Fruit fly (Drosophila melanogaster) whole organism, embryonic: ENCODE data around the gene CG8112.

Experiments
- Blimp-1 ChIP-seq: fragments of 200-800 bp; sonication (Bioruptor generic); optimal IDR thresholded peaks from 3 replicates; lab custom pipeline; 2018; ENCODE audit warnings: missing biosample characterization, missing genetic modification characterization, mild to moderate bottlenecking, moderate library complexity, missing genetic modification reagents
- CG10209 ChIP-seq: fragments of 200-800 bp; sonication (Bioruptor generic); optimal IDR thresholded peaks from 3 replicates; lab custom pipeline; 2017; ENCODE audit warnings: missing biosample characterization, mild to moderate bottlenecking, missing genetic modification characterization, missing genetic modification reagents
- CG10366 ChIP-seq: fragments of 200-800 bp; sonication (Bioruptor generic); IDR thresholded peaks from 2 replicates; pipeline ENCODE4 v1.3.6; 2022; ENCODE audit warnings: missing biosample characterization, missing genetic modification characterization
- CG10959 ChIP-seq: fragments of 200-800 bp; sonication (Bioruptor generic); IDR thresholded peaks from 2 replicates; pipeline ENCODE4 v1.3.6; 2022; ENCODE audit warnings: missing biosample characterization, missing genetic modification characterization
- CG12071 ChIP-seq: fragments of 200-800 bp; sonication (Bioruptor generic); optimal IDR thresholded peaks from 3 replicates; lab custom pipeline; 2018; ENCODE audit warnings: missing biosample characterization, mild to moderate bottlenecking, missing genetic modification characterization
- CG12391 ChIP-seq: fragments of 200-800 bp; sonication (Bioruptor generic); optimal IDR thresholded peaks from 3 replicates; lab custom pipeline; 2018; ENCODE audit warnings: missing biosample characterization, mild to moderate bottlenecking, missing genetic modification characterization, moderate library complexity
- CG15696 ChIP-seq: fragments of 200-800 bp; sonication (Bioruptor generic); optimal IDR thresholded peaks from 2 replicates; lab custom pipeline; 2019; ENCODE audit warnings: missing biosample characterization, mild to moderate bottlenecking, missing genetic modification characterization, moderate library complexity
- CG1603 ChIP-seq: fragments of 200-800 bp; sonication (Bioruptor generic); optimal IDR thresholded peaks from 2 replicates; lab custom pipeline; 2019; ENCODE audit warnings: missing biosample characterization, mild to moderate bottlenecking, missing genetic modification characterization, moderate library complexity
- CG18262 ChIP-seq: fragments of 200-800 bp; optimal IDR thresholded peaks from 3 replicates; lab custom pipeline; 2019; ENCODE audit warnings: missing biosample characterization, mild to moderate bottlenecking, missing genetic modification characterization, moderate library complexity
- CG1832 ChIP-seq: fragments of 200-800 bp; sonication (Bioruptor generic); optimal IDR thresholded peaks from 2 replicates; lab custom pipeline; 2017; ENCODE audit warnings: missing biosample characterization, mild to moderate bottlenecking, missing genetic modification characterization, inconsistent platforms
- CG2129 ChIP-seq: fragments of 200-800 bp; sonication (Bioruptor generic); IDR thresholded peaks from 2 replicates; pipeline ENCODE4 v1.3.6; 2022; ENCODE audit warnings: missing biosample characterization, missing genetic modification characterization; ENCODE audit not compliant: partially characterized antibody
- CG2889 ChIP-seq: fragments of 200-800 bp; sonication (Bioruptor generic); IDR thresholded peaks from 3 replicates; pipeline ENCODE4 v1.3.6; 2022; ENCODE audit warnings: missing biosample characterization, missing genetic modification characterization
- CG4404 ChIP-seq: fragments of 200-800 bp; sonication (Bioruptor generic); IDR thresholded peaks from 2 replicates; pipeline ENCODE4 v1.3.6; 2022; ENCODE audit warnings: missing biosample characterization, missing genetic modification characterization
- CG5180 ChIP-seq: fragments of 200-800 bp; sonication (Bioruptor generic); optimal IDR thresholded peaks from 3 replicates; lab custom pipeline; 2017; ENCODE audit warnings: missing biosample characterization, missing genetic modification characterization, mild to moderate bottlenecking, moderate library complexity, missing genetic modification reagents
- CG6254 ChIP-seq: fragments of 200-800 bp; sonication (Bioruptor generic); optimal IDR thresholded peaks from 3 replicates; lab custom pipeline; 2017; ENCODE audit warnings: mild to moderate bottlenecking, missing biosample characterization, missing genetic modification reagents, missing genetic modification characterization
- CG7556 ChIP-seq: fragments of 200-800 bp; sonication (Bioruptor generic); optimal IDR thresholded peaks from 2 replicates; lab custom pipeline; 2017; ENCODE audit warnings: missing biosample characterization, mild to moderate bottlenecking, missing genetic modification characterization
- CG8924 ChIP-seq: fragments of 200-800 bp; optimal IDR thresholded peaks from 3 replicates; lab custom pipeline; 2019; ENCODE audit warnings: missing biosample characterization, mild to moderate bottlenecking, missing genetic modification characterization, moderate library complexity
- CG9437 ChIP-seq: fragments of 200-800 bp; sonication (Bioruptor generic); optimal IDR thresholded peaks from 2 replicates; lab custom pipeline; 2018; ENCODE audit warnings: missing biosample characterization, mild to moderate bottlenecking, missing genetic modification characterization
- CG9727 ChIP-seq: fragments of 200-800 bp; sonication (Bioruptor generic); optimal IDR thresholded peaks from 3 replicates; lab custom pipeline; 2017; ENCODE audit warnings: missing biosample characterization, mild to moderate bottlenecking, missing genetic modification characterization
- CG9797 ChIP-seq: fragments of 200-800 bp; sonication (Bioruptor generic); optimal IDR thresholded peaks from 3 replicates; lab custom pipeline; 2018; ENCODE audit warnings: missing biosample characterization, mild to moderate bottlenecking, missing genetic modification characterization
- D19A ChIP-seq: fragments of 200-800 bp; optimal IDR thresholded peaks from 3 replicates; lab custom pipeline; 2019; ENCODE audit warnings: missing biosample characterization, mild to moderate bottlenecking, missing genetic modification characterization, moderate library complexity
- Dbx ChIP-seq: fragments of 200-800 bp; sonication (Bioruptor generic); IDR thresholded peaks from 3 replicates; pipeline ENCODE4 v1.3.6; 2022; ENCODE audit warnings: missing biosample characterization, missing genetic modification characterization
- Dp ChIP-seq: fragments of 200-800 bp; sonication (Bioruptor generic); optimal IDR thresholded peaks from 2 replicates; lab custom pipeline; 2018; ENCODE audit warnings: missing biosample characterization, mild to moderate bottlenecking, missing genetic modification characterization, moderate library complexity
- Hr78 ChIP-seq, 2 experiments: fragments of 200-800 bp in 1 of 2; fragments of >200 bp in 1 of 2; sonication (Bioruptor generic) in 1 of 2; optimal IDR thresholded peaks; 2 replicates each; lab custom pipeline; 2017 to 2019; ENCODE audit warnings: missing biosample characterization in 2 of 2, missing genetic modification characterization in 2 of 2, mild to moderate bottlenecking in 1 of 2, moderate library complexity in 1 of 2
- Lhr ChIP-seq: fragments of 200-800 bp; sonication (Bioruptor generic); optimal IDR thresholded peaks from 3 replicates; lab custom pipeline; 2017; ENCODE audit warnings: mild to moderate bottlenecking, missing biosample characterization, missing genetic modification reagents, missing genetic modification characterization
- Optix ChIP-seq: fragments of 200-800 bp; sonication (Bioruptor generic); IDR thresholded peaks from 3 replicates; pipeline ENCODE4 v1.3.6; 2022; ENCODE audit warnings: missing biosample characterization, missing genetic modification characterization
- Sox100B ChIP-seq: fragments of 200-800 bp; sonication (Bioruptor generic); optimal IDR thresholded peaks from 3 replicates; lab custom pipeline; 2018; ENCODE audit warnings: missing biosample characterization, mild to moderate bottlenecking, missing genetic modification characterization
- Trl ChIP-seq, 3 experiments: fragments of >200 bp in 2 of 3; fragments of 200-800 bp in 1 of 3; sonication (Bioruptor generic) in 1 of 3; optimal IDR thresholded peaks; 2 replicates in 1 of 3; 3 replicates in 2 of 3; lab custom pipeline; 2016 to 2017; ENCODE audit warnings: missing biosample characterization in 1 of 3, missing genetic modification characterization in 1 of 3
- Usf ChIP-seq: fragments of 200-800 bp; sonication (Bioruptor generic); optimal IDR thresholded peaks from 2 replicates; lab custom pipeline; 2017; ENCODE audit warnings: missing genotype, missing biosample characterization, missing genetic modification characterization
- Xrp1 ChIP-seq: fragments of 200-800 bp; sonication (Bioruptor generic); IDR thresholded peaks from 2 replicates; pipeline ENCODE4 v1.3.6; 2022; ENCODE audit warnings: missing biosample characterization, missing genetic modification characterization
- az2 ChIP-seq: fragments of 200-800 bp; sonication (Bioruptor generic); optimal IDR thresholded peaks from 3 replicates; lab custom pipeline; 2016; ENCODE audit warnings: missing biosample characterization, missing genetic modification characterization
- bsh ChIP-seq, 2 experiments: fragments of 200-800 bp; sonication (Bioruptor generic); optimal IDR thresholded peaks; 2 replicates each; lab custom pipeline; 2017 to 2018; ENCODE audit warnings: mild to moderate bottlenecking in 2 of 2, missing biosample characterization in 2 of 2, missing genetic modification characterization in 2 of 2, moderate library complexity in 1 of 2
- cas ChIP-seq: fragments of 200-800 bp; sonication (Bioruptor generic); IDR thresholded peaks from 2 replicates; pipeline ENCODE4 v1.3.6; 2022; ENCODE audit warnings: missing biosample characterization, missing genetic modification characterization
- dmrt11E ChIP-seq: fragments of 200-800 bp; sonication (Bioruptor generic); optimal IDR thresholded peaks from 3 replicates; lab custom pipeline; 2018; ENCODE audit warnings: missing biosample characterization, mild to moderate bottlenecking, missing genetic modification characterization, moderate library complexity
- gem ChIP-seq: fragments of 200-800 bp; sonication (Bioruptor generic); optimal IDR thresholded peaks from 2 replicates; lab custom pipeline; 2019; ENCODE audit warnings: missing biosample characterization, mild to moderate bottlenecking, missing genetic modification characterization, moderate library complexity
- jumu ChIP-seq: fragments of 200-800 bp; sonication (Bioruptor generic); optimal IDR thresholded peaks from 3 replicates; lab custom pipeline; 2016; ENCODE audit warnings: missing biosample characterization, missing genetic modification characterization
- ken ChIP-seq: fragments of 200-800 bp; sonication (Bioruptor generic); IDR thresholded peaks from 3 replicates; pipeline ENCODE4 v1.3.6; 2022; ENCODE audit warnings: missing biosample characterization, missing genetic modification characterization
- prd ChIP-seq, 3 experiments: fragments of >200 bp in 2 of 3; fragments of 200-800 bp in 1 of 3; sonication (Bioruptor generic) in 1 of 3; optimal IDR thresholded peaks in 2 of 3; IDR thresholded peaks in 1 of 3; 2 replicates in 2 of 3; 3 replicates in 1 of 3; pipeline versions ENCODE4 v1.3.6 to Lab custom; 2017 to 2022; ENCODE audit warnings: missing biosample characterization in 1 of 3, missing genetic modification characterization in 1 of 3
- ro ChIP-seq: fragments of 200-800 bp; sonication (Bioruptor generic); IDR thresholded peaks from 2 replicates; pipeline ENCODE4 v1.3.6; 2022; ENCODE audit warnings: missing biosample characterization, missing genetic modification characterization
- sd ChIP-seq: fragments of 200-800 bp; sonication (Bioruptor generic); optimal IDR thresholded peaks from 3 replicates; lab custom pipeline; 2018; ENCODE audit warnings: missing biosample characterization, mild to moderate bottlenecking, missing genetic modification characterization, moderate library complexity
- slp2 ChIP-seq: fragments of 200-800 bp; sonication (Bioruptor generic); optimal IDR thresholded peaks from 2 replicates; lab custom pipeline; 2016; ENCODE audit warnings: missing biosample characterization, missing genetic modification characterization

Gene CG8112

DNA sequence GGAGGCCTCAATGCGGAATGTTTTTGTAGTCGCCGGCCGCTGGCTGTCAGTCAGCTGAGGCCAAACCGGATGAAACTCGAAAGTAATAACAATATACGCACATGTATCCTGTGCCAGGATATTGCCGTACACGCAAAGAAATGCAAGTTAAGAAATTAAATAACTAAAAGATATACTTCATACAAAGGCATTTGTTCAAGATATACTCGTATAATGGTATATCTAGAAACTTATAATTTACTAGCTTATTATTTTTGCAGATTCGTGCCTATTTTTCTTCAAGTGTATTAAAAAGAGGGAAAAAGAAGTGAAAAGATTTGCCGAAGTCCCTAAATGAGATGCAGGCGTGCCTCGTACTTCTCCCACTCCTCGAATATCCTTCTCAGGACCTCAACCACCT is 29.5 kb upstream of the CG8112 start (continued):
- no peak for TF ChIP-seq Hr78 (GFP tag; optimal IDR thresholded peaks at IDR 0.05; lab: Kevin White, UChicago)
- TF ChIP-seq Trl (optimal IDR thresholded peaks at IDR 0.05; lab: Kevin White, UChicago) = no peak
- no peak for TF ChIP-seq Trl (GFP tag; optimal IDR thresholded peaks at IDR 0.05; lab: Kevin White, UChicago)
- no peak for TF ChIP-seq jumu (GFP tag; lab: Kevin White, UChicago)
- peak; percentile 55 for TF ChIP-seq dmrt11E (tag; lab: Kevin White, UChicago)
- no peak for TF ChIP-seq CG5180 (GFP tag; lab: Kevin White, UChicago)
- TF ChIP-seq CG15696 (tag; lab: Kevin White, UChicago) = peak; percentile 66
- no peak for TF ChIP-seq CG1603 (tag; lab: Kevin White, UChicago)
- TF ChIP-seq ken = no peak
- no peak for TF ChIP-seq prd (optimal IDR thresholded peaks at IDR 0.05; lab: Kevin White, UChicago)
- peak; percentile 84 for TF ChIP-seq prd (GFP tag; IDR thresholded peaks at IDR 0.05; lab: Robert Waterston, UW)
- TF ChIP-seq CG12071 (GFP tag; lab: Kevin White, UChicago) = no peak
- no peak for TF ChIP-seq sd (tag; lab: Kevin White, UChicago)
- no peak for TF ChIP-seq Dbx (GFP tag; lab: Robert Waterston, UW)
- TF ChIP-seq cas (GFP tag; lab: Robert Waterston, UW) = no peak
- TF ChIP-seq CG7556 (GFP tag; lab: Kevin White, UChicago) = no peak
- no peak for TF ChIP-seq CG9437 (GFP tag; lab: Kevin White, UChicago)
- TF ChIP-seq az2 (GFP tag; lab: Kevin White, UChicago) = no peak
- TF ChIP-seq Dp (GFP tag; lab: Kevin White, UChicago) = no peak
- TF ChIP-seq CG4404 (GFP tag; lab: Robert Waterston, UW) = peak; percentile 65
- TF ChIP-seq Sox100B (GFP tag; lab: Kevin White, UChicago) = no peak
- TF ChIP-seq CG6254 (GFP tag; lab: Kevin White, UChicago) = no peak
- no peak for TF ChIP-seq Lhr (GFP tag; lab: Kevin White, UChicago)
- peak; percentile 28; the same call in 1 of the 2 replicates for TF ChIP-seq Xrp1 (GFP tag; lab: Robert Waterston, UW)
- no peak for TF ChIP-seq CG10366 (GFP tag; lab: Robert Waterston, UW)
- TF ChIP-seq CG12391 (tag; lab: Kevin White, UChicago) = peak; percentile 10
- no peak for TF ChIP-seq CG9797 (GFP tag; lab: Kevin White, UChicago)
- peak; percentile 35 for TF ChIP-seq CG8924 (tag; lab: Kevin White, UChicago)
- TF ChIP-seq D19A (tag; lab: Kevin White, UChicago) = no peak
- TF ChIP-seq ro = no peak
- no peak for TF ChIP-seq bsh (GFP tag; optimal IDR thresholded peaks at IDR 0.05; lab: Kevin White, UChicago)
- no peak for TF ChIP-seq Blimp-1
- no peak for TF ChIP-seq gem (tag; lab: Kevin White, UChicago)
- TF ChIP-seq Optix = no peak
- peak; percentile 42; the same call in 1 of the 2 replicates for TF ChIP-seq CG10959
- peak; percentile 62 for TF ChIP-seq CG9727 (GFP tag; lab: Kevin White, UChicago)
- no peak for TF ChIP-seq slp2 (GFP tag; lab: Kevin White, UChicago)
- TF ChIP-seq CG1832 (GFP tag; lab: Kevin White, UChicago) = no peak
- TF ChIP-seq CG2129 (GFP tag; lab: Robert Waterston, UW) = no peak
- TF ChIP-seq CG2889 (GFP tag; lab: Robert Waterston, UW) = no peak
- no peak for TF ChIP-seq Usf (GFP tag; lab: Kevin White, UChicago)
- no peak for TF ChIP-seq CG10209
- peak; percentile 5 for TF ChIP-seq CG18262 (tag; lab: Kevin White, UChicago)
